Worm (Caenorhabditis elegans): ENCODE results near the gene str-255.

DNA sequence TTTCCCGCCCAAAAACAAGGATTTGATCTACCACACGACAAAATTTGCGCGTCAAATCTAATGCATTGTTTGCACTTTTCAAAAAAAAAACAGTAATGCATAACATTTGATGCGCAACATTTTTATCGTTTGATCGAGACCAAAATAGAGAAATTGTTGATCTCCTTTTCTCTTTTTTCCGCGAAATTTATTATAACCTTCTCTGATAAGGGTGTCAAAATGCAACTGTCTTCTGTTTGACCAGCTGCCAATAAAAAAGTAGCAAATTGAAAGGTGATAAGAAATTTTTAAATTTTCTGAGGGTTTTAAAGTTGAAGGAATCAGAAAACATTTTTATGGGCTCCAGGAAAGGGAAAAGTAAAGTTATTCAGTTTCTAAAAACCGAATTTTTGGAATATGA lies 26.6 kb downstream of the str-255 start:
- TF ChIP-seq ama-1 (optimal IDR thresholded peaks at IDR 0.05) (no peak), pha-4 (tag; optimal IDR thresholded peaks at IDR 0.05) (no peak), pha-2 (tag; optimal IDR thresholded peaks at IDR 0.05) (no peak), elt-2 (tag; optimal IDR thresholded peaks at IDR 0.05) (no peak), ets-4 (tag; optimal IDR thresholded peaks at IDR 0.05) (no peak), unc-42 (tag; optimal IDR thresholded peaks at IDR 0.05) (no peak), nfya-1 (tag; optimal IDR thresholded peaks at IDR 0.05) (no peak), nhr-232 (tag; optimal IDR thresholded peaks at IDR 0.05) (no peak), pros-1 (tag; optimal IDR thresholded peaks at IDR 0.05) (no peak), ceh-9 (tag; optimal IDR thresholded peaks at IDR 0.05) (no peak)
